Fruit fly (Drosophila melanogaster) S2 (cell line): ENCODE data around the gene CG13992.

ENCODE experiments used
- CG8478 ChIP-seq: fragments of >200 bp; optimal IDR thresholded peaks from 2 replicates; lab custom pipeline; 2018
- CTCF ChIP-seq, 2 experiments: fragments of >200 bp; optimal IDR thresholded peaks; 2 replicates each; lab custom pipeline; 2018

dm6 chr2L:5963251-5963650 lies 4.3 kb downstream of the CG13992 start:
- TF ChIP-seq CG8478 (lab: Kevin White, UChicago), result no peak
- no peak for TF ChIP-seq CTCF (optimal IDR thresholded peaks at IDR 0.05; lab: Kevin White, UChicago)
